Worm (Caenorhabditis elegans) whole organism, mixed stage, embryonic: ENCODE results near the gene F56D5.5.

ENCODE experiments used
- blmp-1 ChIP-seq: fragments of 150-350 bp; optimal IDR thresholded peaks from 2 replicates; lab custom pipeline; 2014; ENCODE audit warnings: missing biosample characterization, missing genetic modification characterization
- elt-1 ChIP-seq: sonication (generic microtip); optimal IDR thresholded peaks from 2 replicates; lab custom pipeline; 2017; ENCODE audit warnings: missing genetic modification characterization, mild to moderate bottlenecking, missing compliant biosample characterization, antibody characterized with exemption, moderate library complexity, borderline replicate concordance; ENCODE audit not compliant: insufficient read depth
- mep-1 ChIP-seq: fragments of 150-350 bp; optimal IDR thresholded peaks from 2 replicates; lab custom pipeline; 2017; ENCODE audit warnings: missing biosample characterization, missing genetic modification reagents, missing genetic modification characterization, inconsistent platforms
- nhr-2 ChIP-seq: fragments of 150-350 bp; optimal IDR thresholded peaks from 2 replicates; lab custom pipeline; 2014; ENCODE audit warnings: missing biosample characterization, missing genetic modification characterization
- nhr-28 ChIP-seq: fragments of 150-350 bp; optimal IDR thresholded peaks from 2 replicates; lab custom pipeline; 2014; ENCODE audit warnings: missing biosample characterization, missing genetic modification characterization
- nhr-76 ChIP-seq: sonication (generic microtip); optimal IDR thresholded peaks from 2 replicates; lab custom pipeline; 2017; ENCODE audit warnings: missing biosample characterization, missing genetic modification characterization
- unc-120 ChIP-seq: sonication (generic microtip); optimal IDR thresholded peaks from 2 replicates; lab custom pipeline; 2017; ENCODE audit warnings: missing genetic modification characterization, missing compliant biosample characterization; ENCODE audit not compliant: poor library complexity, severe bottlenecking

- no peak for TF ChIP-seq nhr-28
- TF ChIP-seq unc-120 (tag; lab: Kevin White, UChicago), result no peak
- no peak for TF ChIP-seq nhr-76 (tag; lab: Kevin White, UChicago)
- no peak for TF ChIP-seq nhr-2
- TF ChIP-seq elt-1 (tag; lab: Kevin White, UChicago), result no peak
- TF ChIP-seq mep-1 (tag; lab: Kevin White, UChicago), result no peak
- no peak for TF ChIP-seq blmp-1
Measured at ce11 chrIV:9441391-9441790, 33.5 kb upstream of the F56D5.5 start.
